Worm (Caenorhabditis elegans): ENCODE measurements around the gene nhr-222.
A peak's percentile ranks its signal among the peaks of the same experiment; 100 is the strongest.

The nhr-222 gene

ce11 chrV:3506252-3506651 lies 37.0 kb downstream of the nhr-222 start, which contains the start of gene ugt-64:
Gene ugt-64 (minus strand): TSS chrV:3506352.
- peak; percentile 24 for TF ChIP-seq lsl-1 (GFP tag; optimal IDR thresholded peaks at IDR 0.05)

DNA sequence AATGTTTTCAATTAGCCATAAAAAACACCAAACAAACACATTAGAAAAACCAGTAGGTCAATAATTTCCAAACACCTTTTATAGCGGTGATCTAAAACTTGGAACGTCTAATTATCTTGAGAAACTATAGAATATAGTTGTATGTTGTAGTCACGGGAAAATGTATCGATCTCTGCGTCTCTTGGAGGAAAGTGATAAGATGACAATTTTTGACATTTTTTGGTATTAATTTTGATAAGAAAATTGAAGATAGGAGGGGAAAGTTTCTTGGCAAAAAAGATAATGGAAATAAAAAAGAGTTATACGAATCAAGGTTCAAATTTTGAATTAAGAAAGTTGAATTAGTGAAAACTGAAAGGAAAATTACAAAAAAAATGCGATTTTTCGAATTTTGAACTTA lies 37.5 kb downstream of the nhr-222 start:
- TF ChIP-seq atf-7 (tag; optimal IDR thresholded peaks at IDR 0.05) (peak; percentile 26), pha-4 (tag; optimal IDR thresholded peaks at IDR 0.05) (peak; percentile 48), nhr-80 (tag; optimal IDR thresholded peaks at IDR 0.05) (peak; percentile 79), F57A8.1 (GFP tag; optimal IDR thresholded peaks at IDR 0.05) (no peak), unc-62 (GFP tag; optimal IDR thresholded peaks at IDR 0.05) (peak; percentile 62), tbp1 (GFP tag; optimal IDR thresholded peaks at IDR 0.05) (peak; percentile 21)

DNA sequence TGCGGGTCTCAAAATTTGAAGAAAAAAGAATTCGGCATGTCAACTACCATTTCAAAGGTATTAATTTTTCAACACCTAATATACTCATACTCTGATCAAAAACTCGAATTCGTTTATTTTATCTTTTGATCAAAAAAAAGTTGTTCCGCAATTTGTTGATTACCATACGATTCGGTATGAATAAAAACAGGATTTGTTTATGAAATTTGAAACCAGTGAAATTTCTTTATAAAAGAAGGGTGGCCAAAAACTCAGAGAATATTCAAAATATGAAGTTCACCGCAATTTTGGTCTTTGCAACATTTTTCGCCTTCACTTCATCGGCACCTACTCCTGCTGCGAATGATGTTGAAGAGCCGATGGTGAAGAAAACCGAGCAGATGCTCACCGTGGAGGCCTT lies 41.2 kb downstream of the nhr-222 start, which contains the start of the genes C07G3.8 and C07G3.10:
Gene C07G3.8, minus strand, starts transcription at position 101 of the 400 bp plus-strand sequence.
Gene C07G3.10, plus strand, starts transcription at position 270 of the 400 bp plus-strand sequence.
- no peak for TF ChIP-seq lsl-1 (GFP tag; optimal IDR thresholded peaks at IDR 0.05)
- no peak for TF ChIP-seq ceh-27 (GFP tag; optimal IDR thresholded peaks at IDR 0.05)
- TF ChIP-seq tbp1 (GFP tag; optimal IDR thresholded peaks at IDR 0.05): no peak
- TF ChIP-seq ztf-3 (GFP tag; optimal IDR thresholded peaks at IDR 0.05): no peak
- TF ChIP-seq egl-18 (GFP tag; IDR thresholded peaks at IDR 0.05): no peak
- TF ChIP-seq ztf-18 (tag; optimal IDR thresholded peaks at IDR 0.05): no peak
- no peak for TF ChIP-seq madf-8 (GFP tag; conservative IDR thresholded peaks at IDR 0.05)
- TF ChIP-seq ceh-79 (tag; optimal IDR thresholded peaks at IDR 0.05): no peak
- TF ChIP-seq F49E8.2 (tag; optimal IDR thresholded peaks at IDR 0.05; ENCODE audit: insufficient read depth): no peak

ce11 chrV:3496880-3497279 lies 46.4 kb downstream of the nhr-222 start, which contains the start of gene C07G3.15:
Gene C07G3.15 (minus strand): TSS chrV:3496980.
- no peak for TF ChIP-seq B0019.2 (GFP tag; conservative IDR thresholded peaks at IDR 0.05)
- no peak for TF ChIP-seq F10E7.11 (tag; optimal IDR thresholded peaks at IDR 0.05)
- no peak for TF ChIP-seq Y53F4B.3 (GFP tag; IDR thresholded peaks at IDR 0.05)
- TF ChIP-seq atf-7 (tag; optimal IDR thresholded peaks at IDR 0.05): no peak
- TF ChIP-seq mxl-1 (tag; optimal IDR thresholded peaks at IDR 0.05): no peak
- TF ChIP-seq K12H6.12 (tag; optimal IDR thresholded peaks at IDR 0.05): no peak
- no peak for TF ChIP-seq snpc-1.3 (tag; optimal IDR thresholded peaks at IDR 0.05; ENCODE audit: insufficient read depth)
- no peak for TF ChIP-seq ceh-40 (GFP tag; IDR thresholded peaks at IDR 0.05)
- TF ChIP-seq rcor-1 (GFP tag; IDR thresholded peaks at IDR 0.05): no peak
- TF ChIP-seq F55B11.4 (tag; optimal IDR thresholded peaks at IDR 0.05; ENCODE audit: borderline replicate concordance, insufficient read depth): no peak
- TF ChIP-seq ceh-79 (tag; optimal IDR thresholded peaks at IDR 0.05): no peak
- TF ChIP-seq hlh-26 (GFP tag; conservative IDR thresholded peaks at IDR 0.05): no peak
- no peak for TF ChIP-seq lin-54 (GFP tag; optimal IDR thresholded peaks at IDR 0.05)
- no peak for TF ChIP-seq egl-44 (GFP tag; IDR thresholded peaks at IDR 0.05)
- TF ChIP-seq T07F8.4 (tag; optimal IDR thresholded peaks at IDR 0.05): no peak
